Worm (Caenorhabditis elegans) whole organism, L1 larva: ENCODE data around the gene srbc-75.
"Not testable (repeated sequence)": the region's sequence is repeated elsewhere in the genome, so short reads cannot be mapped to it uniquely, and the experiment has no call there.

ENCODE experiments used
- aly-2 ChIP-seq: fragments of 150-350 bp; optimal IDR thresholded peaks from 2 replicates; lab custom pipeline; 2014; ENCODE audit warnings: missing biosample characterization, missing genetic modification characterization
- egl-27 ChIP-seq, 2 experiments: fragments of 150-350 bp in 1 of 2; sonication (generic microtip); optimal IDR thresholded peaks; 3 replicates each; lab custom pipeline; 2017 to 2018; ENCODE audit warnings: missing biosample characterization in 2 of 2, missing genetic modification characterization in 2 of 2, missing genetic modification reagents in 2 of 2
- mdl-1 ChIP-seq, 2 experiments: fragments of 150-350 bp; optimal IDR thresholded peaks; 2 replicates each; lab custom pipeline; 2014 to 2017; ENCODE audit warnings: missing biosample characterization in 2 of 2, missing genetic modification characterization in 2 of 2, inconsistent platforms in 1 of 2
- nhr-12 ChIP-seq: sonication (generic microtip); optimal IDR thresholded peaks from 2 replicates; lab custom pipeline; 2017; ENCODE audit warnings: missing biosample characterization, missing genetic modification characterization
- nhr-28 ChIP-seq: fragments of 150-350 bp; optimal IDR thresholded peaks from 2 replicates; lab custom pipeline; 2014; ENCODE audit warnings: missing biosample characterization, missing genetic modification characterization
- nhr-47 ChIP-seq: sonication (generic microtip); optimal IDR thresholded peaks from 2 replicates; lab custom pipeline; 2016; ENCODE audit warnings: mild to moderate bottlenecking, missing genetic modification characterization, moderate library complexity, missing compliant biosample characterization
- nhr-85 ChIP-seq: sonication (generic microtip); peaks from one replicate; lab custom pipeline; 2016; ENCODE audit warnings: missing genetic modification characterization, inconsistent platforms, missing compliant biosample characterization
- snpc-4 ChIP-seq: fragments of 150-350 bp; optimal IDR thresholded peaks from 2 replicates; lab custom pipeline; 2014; ENCODE audit warnings: missing biosample characterization, missing genetic modification characterization
- swsn-7 ChIP-seq: sonication (generic microtip); optimal IDR thresholded peaks from 2 replicates; lab custom pipeline; 2016; ENCODE audit warnings: missing genetic modification characterization, missing compliant biosample characterization
- unc-62 ChIP-seq: fragments of 150-350 bp; optimal IDR thresholded peaks from 2 replicates; lab custom pipeline; 2014; ENCODE audit warnings: missing biosample characterization, missing genetic modification reagents, missing genetic modification characterization
- xbp-1 ChIP-seq: sonication (generic microtip); optimal IDR thresholded peaks from 2 replicates; lab custom pipeline; 2016; ENCODE audit warnings: missing genetic modification characterization, missing compliant biosample characterization
- zip-4 ChIP-seq: fragments of 200-800 bp; sonication (Bioruptor generic); optimal IDR thresholded peaks from 2 replicates; lab custom pipeline; 2018; ENCODE audit warnings: mild to moderate bottlenecking, missing genetic modification characterization, moderate library complexity, missing compliant biosample characterization

ce11 chrV:15250304-15250703 lies 3.3 kb upstream of the srbc-75 start, which contains the start of gene srd-28:
- not testable (repeated sequence) for TF ChIP-seq swsn-7 (tag; lab: Kevin White, UChicago); nhr-12 (tag; lab: Kevin White, UChicago); nhr-85 (tag; lab: Kevin White, UChicago); unc-62 (GFP tag; lab: Kevin White, UChicago); nhr-28; mdl-1 (tag; optimal IDR thresholded peaks at IDR 0.05; lab: Kevin White, UChicago); snpc-4 (tag; lab: Kevin White, UChicago); xbp-1 (tag; lab: Kevin White, UChicago); egl-27 (tag; optimal IDR thresholded peaks at IDR 0.05; lab: Kevin White, UChicago); zip-4; nhr-47 (tag; lab: Kevin White, UChicago); aly-2 (tag; lab: Kevin White, UChicago)
